Fruit fly (Drosophila melanogaster) S2 (cell line): ENCODE results near the gene CG32485.

ENCODE experiments used
- CG8478 ChIP-seq: fragments of >200 bp; optimal IDR thresholded peaks from 2 replicates; lab custom pipeline; 2018
- CTCF ChIP-seq, 2 experiments: fragments of >200 bp; optimal IDR thresholded peaks; 2 replicates each; lab custom pipeline; 2018

Gene CG32485

DNA sequence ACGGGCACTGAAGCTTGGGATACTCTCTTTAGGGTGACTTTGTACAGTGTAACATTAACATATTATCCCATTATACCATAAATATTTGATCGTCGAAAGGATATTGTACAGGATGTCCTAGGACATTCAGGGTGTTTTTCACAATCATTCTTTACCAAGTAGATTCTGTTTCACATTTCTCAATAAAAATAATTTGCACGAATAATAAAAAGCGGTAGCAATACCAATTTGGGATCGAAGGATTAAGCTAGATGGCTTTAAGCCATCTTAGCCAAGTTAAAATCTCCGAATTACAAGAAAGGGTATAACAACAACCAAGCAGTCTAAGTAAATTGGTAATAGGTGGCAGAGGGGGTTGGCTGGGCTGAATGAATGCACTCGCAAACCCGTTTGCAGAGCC is 24.3 kb downstream of the CG32485 start:
- TF ChIP-seq CTCF (optimal IDR thresholded peaks at IDR 0.05; lab: Kevin White, UChicago) (no peak), CG8478 (no peak)

dm6 chr3L:3074805-3075204 is 24.7 kb downstream of the CG32485 start:
- TF ChIP-seq CG8478: no peak
- TF ChIP-seq CTCF (optimal IDR thresholded peaks at IDR 0.05; lab: Kevin White, UChicago): no peak

- TF ChIP-seq CG8478 (no peak), CTCF (optimal IDR thresholded peaks at IDR 0.05; lab: Kevin White, UChicago) (no peak)
These were observed 26.8 kb downstream of the CG32485 start for dm6 chr3L:3076954-3077353.

DNA sequence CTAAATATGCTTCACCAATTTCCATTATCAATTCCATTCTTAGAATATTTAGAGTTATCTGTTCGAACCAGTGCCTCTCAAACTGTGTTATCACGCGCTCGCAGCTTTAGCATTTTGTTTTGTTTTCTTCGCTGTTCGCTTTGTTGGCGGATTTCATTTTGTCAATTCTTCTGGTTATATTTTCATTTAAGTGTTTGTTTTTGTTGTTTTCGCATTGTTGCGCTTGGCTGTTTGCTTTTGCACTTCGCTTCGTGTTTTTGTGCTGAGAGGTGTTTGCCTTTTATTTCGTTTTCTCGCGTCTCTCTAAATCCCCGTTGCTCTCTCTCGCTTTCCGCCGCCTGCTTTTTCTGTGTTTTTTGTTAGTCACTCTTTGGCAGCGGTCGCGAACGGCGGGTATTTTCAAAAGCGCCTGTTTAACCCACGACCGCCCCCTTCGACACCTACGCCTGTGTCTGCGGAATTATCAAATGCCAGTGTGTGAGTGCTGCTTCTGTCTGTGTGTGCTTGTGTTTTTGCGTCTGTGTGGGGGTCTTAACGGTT is 27.5 kb downstream of the CG32485 start:
- TF ChIP-seq CTCF (optimal IDR thresholded peaks at IDR 0.05; lab: Kevin White, UChicago) (no peak), CG8478 (no peak)

- TF ChIP-seq CG8478: no peak
- no peak for TF ChIP-seq CTCF (optimal IDR thresholded peaks at IDR 0.05; lab: Kevin White, UChicago)
These were observed 28.5 kb downstream of the CG32485 start for dm6 chr3L:3078398-3079155.

- TF ChIP-seq CG8478 (no peak), CTCF (optimal IDR thresholded peaks at IDR 0.05; lab: Kevin White, UChicago) (no peak)
These were observed 29.0 kb downstream of the CG32485 start for dm6 chr3L:3079156-3079495.

dm6 chr3L:3080084-3080994 is 30.2 kb downstream of the CG32485 start:
- TF ChIP-seq CTCF (optimal IDR thresholded peaks at IDR 0.05; lab: Kevin White, UChicago): no peak
- no peak for TF ChIP-seq CG8478

dm6 chr3L:3081146-3081872 is 31.2 kb downstream of the CG32485 start:
- TF ChIP-seq CTCF (optimal IDR thresholded peaks at IDR 0.05; lab: Kevin White, UChicago) (no peak), CG8478 (no peak)

- TF ChIP-seq CTCF (optimal IDR thresholded peaks at IDR 0.05; lab: Kevin White, UChicago): no peak
- no peak for TF ChIP-seq CG8478
These were observed 31.9 kb downstream of the CG32485 start for dm6 chr3L:3081966-3082516.

- TF ChIP-seq CG8478 (no peak), CTCF (optimal IDR thresholded peaks at IDR 0.05; lab: Kevin White, UChicago) (no peak)
These were observed 33.4 kb downstream of the CG32485 start for dm6 chr3L:3083329-3084083.

DNA sequence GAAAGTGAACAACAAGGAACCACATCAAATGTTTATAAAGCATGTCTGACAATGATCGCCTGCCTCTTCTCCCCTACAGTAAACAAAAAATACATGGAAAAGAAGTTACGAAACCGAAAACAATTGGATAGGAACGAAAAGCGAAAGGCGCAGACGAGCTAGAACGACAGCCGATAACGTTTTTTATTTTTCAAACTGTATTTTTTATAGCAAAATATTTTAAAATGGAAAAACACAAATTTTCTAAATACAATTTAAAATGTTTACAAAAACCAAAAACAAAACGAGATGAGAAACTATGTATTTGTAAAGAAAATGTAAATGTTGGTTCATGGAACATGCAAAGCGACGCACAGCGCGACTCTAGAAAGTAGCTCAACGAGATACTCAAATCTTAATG is 38.9 kb downstream of the CG32485 start:
- TF ChIP-seq CTCF (optimal IDR thresholded peaks at IDR 0.05; lab: Kevin White, UChicago) (no peak), CG8478 (no peak)

dm6 chr3L:3090581-3091345 is 40.6 kb downstream of the CG32485 start:
- TF ChIP-seq CTCF (optimal IDR thresholded peaks at IDR 0.05; lab: Kevin White, UChicago) (no peak), CG8478 (no peak)

dm6 chr3L:3095590-3095989 is 45.5 kb downstream of the CG32485 start:
- TF ChIP-seq CG8478: no peak
- TF ChIP-seq CTCF (optimal IDR thresholded peaks at IDR 0.05; lab: Kevin White, UChicago): no peak
